Worm (Caenorhabditis elegans) whole organism, late embryonic: Measurements from ENCODE around the gene oatr-1.

ENCODE experiments used
- T23F11.4 ChIP-seq: fragments of 200-800 bp; sonication (Bioruptor generic); optimal IDR thresholded peaks from 2 replicates; lab custom pipeline; 2018; ENCODE audit warnings: mild to moderate bottlenecking, missing genetic modification characterization, missing compliant biosample characterization
- ceh-19 ChIP-seq: fragments of 200-800 bp; sonication (Bioruptor generic); optimal IDR thresholded peaks from 2 replicates; lab custom pipeline; 2018; ENCODE audit warnings: mild to moderate bottlenecking, missing genetic modification characterization, missing compliant biosample characterization
- elt-2 ChIP-seq: sonication (generic microtip); optimal IDR thresholded peaks from 2 replicates; lab custom pipeline; 2016; ENCODE audit warnings: missing genetic modification reagents, missing genetic modification characterization, missing compliant biosample characterization
- fax-1 ChIP-seq: sonication (generic microtip); optimal IDR thresholded peaks from 2 replicates; lab custom pipeline; 2016; ENCODE audit warnings: missing genotype, missing genetic modification characterization, missing compliant biosample characterization
- fkh-10 ChIP-seq: fragments of 150-350 bp; optimal IDR thresholded peaks from 2 replicates; lab custom pipeline; 2014; ENCODE audit warnings: missing biosample characterization, missing genetic modification reagents, missing genetic modification characterization
- madf-2 ChIP-seq: sonication (generic microtip); optimal IDR thresholded peaks from 2 replicates; lab custom pipeline; 2017; ENCODE audit warnings: missing genetic modification characterization, missing compliant biosample characterization
- pha-4 ChIP-seq: fragments of 150-350 bp; optimal IDR thresholded peaks from 2 replicates; lab custom pipeline; 2018; ENCODE audit warnings: missing biosample characterization, missing genetic modification reagents, missing genetic modification characterization
- ref-2 ChIP-seq: sonication (generic microtip); optimal IDR thresholded peaks from 2 replicates; lab custom pipeline; 2016; ENCODE audit warnings: missing genetic modification characterization, missing compliant biosample characterization
- sox-2 ChIP-seq: fragments of 200-800 bp; sonication (Bioruptor generic); IDR thresholded peaks from 2 replicates; pipeline ENCODE4 v1.3.6; 2022; ENCODE audit warnings: missing genetic modification reagents, missing genetic modification characterization, missing compliant biosample characterization
- unc-3 ChIP-seq, 2 experiments: fragments of 200-800 bp in 1 of 2; sonication (Bioruptor generic) in 1 of 2; sonication (generic microtip) in 1 of 2; conservative IDR thresholded peaks in 1 of 2; optimal IDR thresholded peaks in 1 of 2; 2 replicates each; pipeline versions ENCODE4 v1.3.6 to Lab custom; 2016 to 2022; ENCODE audit warnings: missing compliant biosample characterization in 2 of 2, missing genetic modification characterization in 2 of 2, missing genetic modification reagents in 1 of 2
- unc-86 ChIP-seq: sonication (generic microtip); optimal IDR thresholded peaks from 2 replicates; lab custom pipeline; 2016; ENCODE audit warnings: missing genetic modification characterization, missing compliant biosample characterization

ce11 chrIII:6379129-6379528 is 16.9 kb downstream of the oatr-1 start, which contains the start of gene C16A3.6:
- TF ChIP-seq fkh-10 (GFP tag; lab: Kevin White, UChicago) (no peak), ref-2 (tag; lab: Kevin White, UChicago) (no peak), T23F11.4 (GFP tag; lab: Kevin White, UChicago) (no peak), pha-4 (tag; lab: Kevin White, UChicago) (no peak), fax-1 (tag; lab: Kevin White, UChicago) (no peak), madf-2 (tag; lab: Kevin White, UChicago) (no peak), ceh-19 (no peak), unc-86 (tag; lab: Kevin White, UChicago) (no peak), sox-2 (GFP tag; lab: Robert Waterston, UW) (no peak), elt-2 (tag; lab: Kevin White, UChicago) (no peak), unc-3 (GFP tag; conservative IDR thresholded peaks at IDR 0.05; lab: Robert Waterston, UW) (no peak), unc-3 (tag; optimal IDR thresholded peaks at IDR 0.05; lab: Kevin White, UChicago) (no peak)
